Fruit fly (Drosophila melanogaster): ENCODE measurements around the gene Syx17.

The Syx17 gene

DNA sequence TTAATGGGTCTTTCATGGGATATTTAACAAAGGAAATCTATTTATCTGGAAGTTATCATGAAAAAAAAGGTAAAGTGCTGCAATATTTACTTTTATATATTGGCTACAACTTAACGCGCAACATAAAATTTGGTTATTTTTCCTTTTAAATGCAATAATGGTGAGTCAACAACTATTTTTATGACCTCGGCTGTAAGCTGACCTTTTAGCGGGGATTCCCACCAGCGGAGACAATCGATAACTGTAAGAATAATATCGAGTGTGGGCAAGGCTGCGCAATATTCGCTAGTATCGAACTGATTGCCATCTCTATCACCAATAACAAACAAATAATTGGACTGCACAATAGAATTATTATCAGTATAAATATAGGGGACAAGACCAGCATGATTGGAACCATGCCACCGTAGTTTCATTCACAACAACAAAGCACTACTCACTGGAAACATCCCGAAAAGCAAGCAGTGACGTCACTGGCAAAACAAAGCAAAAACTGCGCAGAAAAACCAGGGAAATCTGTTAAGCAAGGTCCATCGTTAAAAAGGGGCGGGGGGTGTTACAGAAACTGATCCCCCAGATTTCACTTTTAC lies at the start of gene Syx17 (continued):
- TF ChIP-seq hth (optimal IDR thresholded peaks at IDR 0.05) (no peak), bsh (GFP tag; optimal IDR thresholded peaks at IDR 0.05) (peak in 1 of 2 experiments; percentile 61), trem (tag; optimal IDR thresholded peaks at IDR 0.05) (peak; percentile 62), CG7745 (tag; optimal IDR thresholded peaks at IDR 0.05) (no peak), Dek (tag; optimal IDR thresholded peaks at IDR 0.05) (peak; percentile 41), crol (GFP tag; IDR thresholded peaks at IDR 0.05) (peak; percentile 57; the same call in 1 of the 2 replicates), CG9797 (GFP tag; optimal IDR thresholded peaks at IDR 0.05) (peak; percentile 9), ERR (GFP tag; optimal IDR thresholded peaks at IDR 0.05) (peak; percentile 40), prd (optimal IDR thresholded peaks at IDR 0.05) (no peak), prd (GFP tag; IDR thresholded peaks at IDR 0.05) (peak; percentile 53; the same call in 2 of the 3 replicates), Mrtf (GFP tag; IDR thresholded peaks at IDR 0.05) (0 out of 3 replicates have a peak, but pooled peaks have one; percentile 16), Oli (tag; optimal IDR thresholded peaks at IDR 0.05) (peak; percentile 46), Atf-2 (GFP tag; optimal IDR thresholded peaks at IDR 0.05) (peak; percentile 35), Jarid2 (GFP tag; optimal IDR thresholded peaks at IDR 0.05) (peak; percentile 50), CG2116 (GFP tag; optimal IDR thresholded peaks at IDR 0.05) (peak; percentile 86), Neu2 (GFP tag; optimal IDR thresholded peaks at IDR 0.05; ENCODE audit: borderline replicate concordance) (no peak), CG1602 (GFP tag; optimal IDR thresholded peaks at IDR 0.05) (peak; percentile 50), CG30020 (tag; optimal IDR thresholded peaks at IDR 0.05) (peak; percentile 56), CG7372 (GFP tag; IDR thresholded peaks at IDR 0.05) (no peak), CG17361 (GFP tag; IDR thresholded peaks at IDR 0.05) (peak; percentile 64; the same call in 2 of the 3 replicates), stwl (tag; optimal IDR thresholded peaks at IDR 0.05) (peak; percentile 90), ATbp (GFP tag; optimal IDR thresholded peaks at IDR 0.05) (no peak), dpn (GFP tag; optimal IDR thresholded peaks at IDR 0.05) (peak; percentile 49 to 64), CG8359 (GFP tag; optimal IDR thresholded peaks at IDR 0.05; ENCODE audit: borderline replicate concordance) (no peak), vfl (GFP tag; optimal IDR thresholded peaks at IDR 0.05) (peak; percentile 14), her (GFP tag; optimal IDR thresholded peaks at IDR 0.05) (peak; percentile 59), CG18476 (GFP tag; optimal IDR thresholded peaks at IDR 0.05) (peak; percentile 39), gt (GFP tag; IDR thresholded peaks at IDR 0.05) (no peak), CG12236 (GFP tag; optimal IDR thresholded peaks at IDR 0.05) (peak; percentile 11), bab2 (GFP tag; optimal IDR thresholded peaks at IDR 0.05) (peak; percentile 60), NC2α (GFP tag; optimal IDR thresholded peaks at IDR 0.05) (peak; percentile 26), CG4360 (GFP tag; IDR thresholded peaks at IDR 0.05) (peak; percentile 25; the same call in 1 of the 2 replicates), fd64A (GFP tag; optimal IDR thresholded peaks at IDR 0.05) (peak; percentile 29), CG14860 (GFP tag; IDR thresholded peaks at IDR 0.05; ENCODE audit: partially characterized antibody) (peak; percentile 74), kni (GFP tag; optimal IDR thresholded peaks at IDR 0.05) (no peak), esg (GFP tag; conservative IDR thresholded peaks at IDR 0.05) (no peak), CkIIα-i1 (GFP tag; IDR thresholded peaks at IDR 0.05) (no peak), Ada2b (GFP tag; IDR thresholded peaks at IDR 0.05) (no peak), Dad (GFP tag; optimal IDR thresholded peaks at IDR 0.05) (peak; percentile 24), CG3065 (GFP tag; optimal IDR thresholded peaks at IDR 0.05) (peak; percentile 91), CG10979 (tag; optimal IDR thresholded peaks at IDR 0.05) (peak; percentile 64), odd (GFP tag; optimal IDR thresholded peaks at IDR 0.05) (no peak), HLH3B (GFP tag; IDR thresholded peaks at IDR 0.05) (peak; percentile 48; the same call in 1 of the 2 replicates), D (optimal IDR thresholded peaks at IDR 0.05) (no peak), D (GFP tag; optimal IDR thresholded peaks at IDR 0.05) (peak; percentile 36), CG10431 (GFP tag; optimal IDR thresholded peaks at IDR 0.05) (no peak), CG17912 (GFP tag; optimal IDR thresholded peaks at IDR 0.05) (no peak), dati (GFP tag; IDR thresholded peaks at IDR 0.05) (no peak), Dip3 (GFP tag; optimal IDR thresholded peaks at IDR 0.05) (peak; percentile 54), nerfin-2 (GFP tag; IDR thresholded peaks at IDR 0.05; ENCODE audit: partially characterized antibody) (peak; percentile 85)
